Fruit fly (Drosophila melanogaster) whole organism, embryonic: ENCODE data around the gene CG11379.

Experiments
- Atf-2 ChIP-seq: fragments of 200-800 bp; sonication (Bioruptor generic); optimal IDR thresholded peaks from 2 replicates; lab custom pipeline; 2016; ENCODE audit warnings: missing biosample characterization, missing genetic modification characterization
- CG12219 ChIP-seq: fragments of 200-800 bp; sonication (Bioruptor generic); optimal IDR thresholded peaks from 3 replicates; lab custom pipeline; 2018; ENCODE audit warnings: missing biosample characterization, mild to moderate bottlenecking, missing genetic modification characterization
- CG13624 ChIP-seq: fragments of 200-800 bp; sonication (Bioruptor generic); optimal IDR thresholded peaks from 2 replicates; lab custom pipeline; 2016; ENCODE audit warnings: missing biosample characterization, missing genetic modification characterization
- CG15514 ChIP-seq: fragments of 200-800 bp; sonication (Bioruptor generic); optimal IDR thresholded peaks from 3 replicates; lab custom pipeline; 2017; ENCODE audit warnings: missing biosample characterization, missing genetic modification characterization, mild to moderate bottlenecking, moderate library complexity, missing genetic modification reagents
- CG15601 ChIP-seq: fragments of 200-800 bp; sonication (Bioruptor generic); optimal IDR thresholded peaks from 3 replicates; lab custom pipeline; 2019; ENCODE audit warnings: missing biosample characterization, mild to moderate bottlenecking, missing genetic modification characterization, moderate library complexity
- CG16813 ChIP-seq: fragments of 200-800 bp; sonication (Bioruptor generic); IDR thresholded peaks from 3 replicates; pipeline ENCODE4 v1.3.6; 2022; ENCODE audit warnings: missing biosample characterization, missing genetic modification characterization; ENCODE audit not compliant: partially characterized antibody
- CG18262 ChIP-seq: fragments of 200-800 bp; optimal IDR thresholded peaks from 3 replicates; lab custom pipeline; 2019; ENCODE audit warnings: missing biosample characterization, mild to moderate bottlenecking, missing genetic modification characterization, moderate library complexity
- CG31441 ChIP-seq: fragments of 200-800 bp; sonication (Bioruptor generic); IDR thresholded peaks from 2 replicates; pipeline ENCODE4 v1.3.6; 2022; ENCODE audit warnings: missing biosample characterization, missing genetic modification characterization
- CG3281 ChIP-seq: fragments of 200-800 bp; sonication (Bioruptor generic); optimal IDR thresholded peaks from 3 replicates; lab custom pipeline; 2017; ENCODE audit warnings: missing biosample characterization, mild to moderate bottlenecking, missing genetic modification characterization
- CG34224 ChIP-seq: fragments of 200-800 bp; sonication (Bioruptor generic); IDR thresholded peaks from 3 replicates; pipeline ENCODE4 v1.3.6; 2022; ENCODE audit warnings: missing biosample characterization, missing genetic modification characterization; ENCODE audit not compliant: partially characterized antibody
- CG4282 ChIP-seq: fragments of 200-800 bp; sonication (Bioruptor generic); optimal IDR thresholded peaks from 2 replicates; lab custom pipeline; 2016; ENCODE audit warnings: missing biosample characterization, missing genetic modification characterization
- CG43689 ChIP-seq: fragments of 200-800 bp; sonication (Bioruptor generic); IDR thresholded peaks from 2 replicates; pipeline ENCODE4 v1.3.6; 2022; ENCODE audit warnings: missing biosample characterization, missing genetic modification characterization
- CG7357 ChIP-seq: fragments of 200-800 bp; sonication (Bioruptor generic); IDR thresholded peaks from 3 replicates; pipeline ENCODE4 v1.3.6; 2022; ENCODE audit warnings: missing biosample characterization, missing genetic modification characterization
- CG8290 ChIP-seq, 3 experiments: fragments of 200-800 bp; sonication (Bioruptor generic); optimal IDR thresholded peaks; 2 replicates each; lab custom pipeline; 2016 to 2019; ENCODE audit warnings: missing biosample characterization in 3 of 3, missing genetic modification characterization in 3 of 3, mild to moderate bottlenecking in 2 of 3, moderate library complexity in 1 of 3
- CG8478 ChIP-seq: fragments of >200 bp; optimal IDR thresholded peaks from 2 replicates; lab custom pipeline; 2018
- CG8765 ChIP-seq: fragments of 200-800 bp; sonication (Bioruptor generic); IDR thresholded peaks from 2 replicates; pipeline ENCODE4 v1.3.6; 2022; ENCODE audit warnings: missing biosample characterization, missing genetic modification characterization
- CG9215 ChIP-seq: fragments of 200-800 bp; sonication (Bioruptor generic); IDR thresholded peaks from 2 replicates; pipeline ENCODE4 v1.3.6; 2022; ENCODE audit warnings: missing biosample characterization, missing genetic modification characterization
- CG9437 ChIP-seq: fragments of 200-800 bp; sonication (Bioruptor generic); optimal IDR thresholded peaks from 2 replicates; lab custom pipeline; 2018; ENCODE audit warnings: missing biosample characterization, mild to moderate bottlenecking, missing genetic modification characterization
- CG9817 ChIP-seq: fragments of 200-800 bp; sonication (Bioruptor generic); optimal IDR thresholded peaks from 2 replicates; lab custom pipeline; 2018; ENCODE audit warnings: missing biosample characterization, mild to moderate bottlenecking, missing genetic modification characterization, moderate library complexity
- Dll ChIP-seq: fragments of 200-800 bp; sonication (Bioruptor generic); IDR thresholded peaks from 4 replicates; pipeline ENCODE4 v1.3.6; 2022; ENCODE audit warnings: missing biosample characterization, missing genetic modification characterization; ENCODE audit not compliant: partially characterized antibody
- Doc2 ChIP-seq: fragments of 200-800 bp; sonication (Bioruptor generic); IDR thresholded peaks from 2 replicates; pipeline ENCODE4 v1.3.6; 2022; ENCODE audit warnings: missing biosample characterization, missing genetic modification characterization
- Drgx ChIP-seq: fragments of 200-800 bp; sonication (Bioruptor generic); IDR thresholded peaks from 2 replicates; pipeline ENCODE4 v1.3.6; 2022; ENCODE audit warnings: missing biosample characterization, missing genetic modification characterization
- GATAe ChIP-seq: fragments of 200-800 bp; sonication (Bioruptor generic); conservative IDR thresholded peaks from 2 replicates; pipeline ENCODE4 v1.3.6; 2022; ENCODE audit warnings: missing biosample characterization, missing genetic modification characterization
- HmgD ChIP-seq: fragments of 200-800 bp; sonication (Bioruptor generic); optimal IDR thresholded peaks from 3 replicates; lab custom pipeline; 2016; ENCODE audit warnings: missing biosample characterization, missing genetic modification characterization
- Max ChIP-seq: fragments of 200-800 bp; sonication (Bioruptor generic); optimal IDR thresholded peaks from 2 replicates; lab custom pipeline; 2016; ENCODE audit warnings: missing biosample characterization, mild to moderate bottlenecking, missing genetic modification characterization
- Med ChIP-seq: fragments of 200-800 bp; sonication (Bioruptor generic); peaks from one replicate; lab custom pipeline; 2016; ENCODE audit warnings: missing biosample characterization, missing genetic modification characterization, mild to moderate bottlenecking, inconsistent platforms, moderate library complexity
- Meics ChIP-seq: fragments of 200-800 bp; sonication (Bioruptor generic); optimal IDR thresholded peaks from 2 replicates; lab custom pipeline; 2017; ENCODE audit warnings: missing biosample characterization, mild to moderate bottlenecking, missing genetic modification characterization
- NFAT ChIP-seq: fragments of 200-800 bp; sonication (Bioruptor generic); IDR thresholded peaks from 2 replicates; pipeline ENCODE4 v1.3.6; 2022; ENCODE audit warnings: missing biosample characterization, missing genetic modification characterization
- Sox102F ChIP-seq: fragments of 200-800 bp; sonication (Bioruptor generic); optimal IDR thresholded peaks from 2 replicates; lab custom pipeline; 2018; ENCODE audit warnings: missing biosample characterization, mild to moderate bottlenecking, missing genetic modification characterization, moderate library complexity
- Tbp ChIP-seq: fragments of >200 bp; optimal IDR thresholded peaks from 2 replicates; lab custom pipeline; 2018; ENCODE audit warnings: missing biosample characterization, missing genetic modification characterization
- ab ChIP-seq: fragments of 200-800 bp; sonication (Bioruptor generic); optimal IDR thresholded peaks from 2 replicates; lab custom pipeline; 2016; ENCODE audit warnings: missing biosample characterization, missing genetic modification characterization
- bbx ChIP-seq: fragments of 200-800 bp; sonication (Bioruptor generic); IDR thresholded peaks from 2 replicates; pipeline ENCODE4 v1.3.6; 2022; ENCODE audit warnings: missing biosample characterization, missing genetic modification characterization; ENCODE audit not compliant: partially characterized antibody
- bowl ChIP-seq: fragments of 200-800 bp; sonication (Bioruptor generic); IDR thresholded peaks from 2 replicates; pipeline ENCODE4 v1.3.6; 2022; ENCODE audit warnings: missing biosample characterization, missing genetic modification characterization
- cato ChIP-seq: fragments of 200-800 bp; sonication (Bioruptor generic); optimal IDR thresholded peaks from 2 replicates; lab custom pipeline; 2016; ENCODE audit warnings: missing biosample characterization, missing genetic modification characterization, borderline replicate concordance
- chm ChIP-seq: fragments of 200-800 bp; sonication (Bioruptor generic); IDR thresholded peaks from 2 replicates; pipeline ENCODE4 v1.3.6; 2022; ENCODE audit warnings: missing biosample characterization, missing genetic modification characterization
- danr ChIP-seq: fragments of 200-800 bp; sonication (Bioruptor generic); IDR thresholded peaks from 2 replicates; pipeline ENCODE4 v1.3.6; 2022; ENCODE audit warnings: missing biosample characterization, missing genetic modification characterization
- dysf ChIP-seq: fragments of 200-800 bp; sonication (Bioruptor generic); IDR thresholded peaks from 3 replicates; pipeline ENCODE4 v1.3.6; 2022; ENCODE audit warnings: missing biosample characterization, missing genetic modification characterization
- exex ChIP-seq: fragments of 200-800 bp; sonication (Bioruptor generic); optimal IDR thresholded peaks from 4 replicates; lab custom pipeline; 2018; ENCODE audit warnings: missing biosample characterization, mild to moderate bottlenecking, missing genetic modification characterization, moderate library complexity
- gem ChIP-seq: fragments of 200-800 bp; sonication (Bioruptor generic); optimal IDR thresholded peaks from 2 replicates; lab custom pipeline; 2019; ENCODE audit warnings: missing biosample characterization, mild to moderate bottlenecking, missing genetic modification characterization, moderate library complexity
- grau ChIP-seq: fragments of 200-800 bp; optimal IDR thresholded peaks from 3 replicates; lab custom pipeline; 2019; ENCODE audit warnings: missing biosample characterization, mild to moderate bottlenecking, missing genetic modification characterization, moderate library complexity
- grn ChIP-seq: fragments of 200-800 bp; sonication (Bioruptor generic); optimal IDR thresholded peaks from 3 replicates; lab custom pipeline; 2017; ENCODE audit warnings: missing biosample characterization, missing genetic modification characterization
- ham ChIP-seq: fragments of 200-800 bp; sonication (Bioruptor generic); IDR thresholded peaks from 2 replicates; pipeline ENCODE4 v1.3.6; 2022; ENCODE audit warnings: missing biosample characterization, missing genetic modification characterization
- hkb ChIP-seq, 2 experiments: fragments of 200-800 bp in 1 of 2; fragments of >200 bp in 1 of 2; sonication (Bioruptor generic) in 1 of 2; IDR thresholded peaks in 1 of 2; optimal IDR thresholded peaks in 1 of 2; 2 replicates each; pipeline versions ENCODE4 v1.3.6 to Lab custom; 2017 to 2022; ENCODE audit warnings: missing biosample characterization in 1 of 2, missing genetic modification characterization in 1 of 2
- lab ChIP-seq: fragments of 200-800 bp; sonication (Bioruptor generic); optimal IDR thresholded peaks from 3 replicates; lab custom pipeline; 2017; ENCODE audit warnings: missing biosample characterization, missing genetic modification characterization, mild to moderate bottlenecking, moderate library complexity, missing genetic modification reagents
- pita ChIP-seq: fragments of 200-800 bp; sonication (Bioruptor generic); optimal IDR thresholded peaks from 2 replicates; lab custom pipeline; 2017; ENCODE audit warnings: missing biosample characterization, mild to moderate bottlenecking, missing genetic modification characterization
- repo ChIP-seq: fragments of 200-800 bp; sonication (Bioruptor generic); optimal IDR thresholded peaks from 2 replicates; lab custom pipeline; 2016; ENCODE audit warnings: missing biosample characterization, missing genetic modification characterization
- rib ChIP-seq: fragments of 200-800 bp; sonication (Bioruptor generic); IDR thresholded peaks from 2 replicates; pipeline ENCODE4 v1.3.6; 2022; ENCODE audit warnings: missing biosample characterization, missing genetic modification characterization
- run ChIP-seq: fragments of 200-800 bp; sonication (Bioruptor generic); optimal IDR thresholded peaks from 3 replicates; lab custom pipeline; 2018; ENCODE audit warnings: missing biosample characterization, mild to moderate bottlenecking, missing genetic modification characterization
- scrt ChIP-seq: fragments of 200-800 bp; sonication (Bioruptor generic); optimal IDR thresholded peaks from 2 replicates; lab custom pipeline; 2018; ENCODE audit warnings: missing biosample characterization, mild to moderate bottlenecking, missing genetic modification characterization, moderate library complexity
- slbo ChIP-seq: fragments of 200-800 bp; sonication (Bioruptor generic); IDR thresholded peaks from 2 replicates; pipeline ENCODE4 v1.3.6; 2022; ENCODE audit warnings: missing biosample characterization, missing genetic modification characterization
- ssp ChIP-seq: fragments of 200-800 bp; sonication (Bioruptor generic); IDR thresholded peaks from 2 replicates; pipeline ENCODE4 v1.3.6; 2022; ENCODE audit warnings: missing biosample characterization, missing genetic modification characterization
- stc ChIP-seq: fragments of 200-800 bp; sonication (Bioruptor generic); IDR thresholded peaks from 2 replicates; pipeline ENCODE4 v1.3.6; 2022; ENCODE audit warnings: missing biosample characterization, missing genetic modification characterization

Gene CG11379

dm6 chrX:1135006-1135376, 45.0 kb upstream of the CG11379 start (continued):
- peak; percentile 34 for TF ChIP-seq grau (tag; lab: Kevin White, UChicago)
- TF ChIP-seq Atf-2 (GFP tag; lab: Kevin White, UChicago), result no peak
- peak; percentile 83 for TF ChIP-seq Med (GFP tag; lab: Kevin White, UChicago)
- TF ChIP-seq CG3281, result peak; percentile 24
- TF ChIP-seq CG4282 (GFP tag; lab: Kevin White, UChicago), result no peak
- no peak for TF ChIP-seq CG15601 (tag; lab: Kevin White, UChicago)
- no peak for TF ChIP-seq GATAe (GFP tag; lab: Robert Waterston, UW)
- TF ChIP-seq scrt (GFP tag; lab: Kevin White, UChicago), result peak; percentile 74
- TF ChIP-seq pita, result no peak
- TF ChIP-seq Doc2 (GFP tag; lab: Robert Waterston, UW), result no peak
- no peak for TF ChIP-seq dysf (GFP tag; lab: Robert Waterston, UW)
- TF ChIP-seq slbo, result no peak
- peak; percentile 23 for TF ChIP-seq CG18262 (tag; lab: Kevin White, UChicago)
- TF ChIP-seq CG31441 (GFP tag; lab: Robert Waterston, UW), result no peak
- no peak for TF ChIP-seq HmgD (GFP tag; lab: Kevin White, UChicago)
- no peak for TF ChIP-seq repo (GFP tag; lab: Kevin White, UChicago)
- TF ChIP-seq ham (GFP tag; lab: Robert Waterston, UW), result no peak
- no peak for TF ChIP-seq rib
- TF ChIP-seq bbx (GFP tag; lab: Robert Waterston, UW), result no peak
- TF ChIP-seq NFAT (GFP tag; lab: Robert Waterston, UW), result no peak
- TF ChIP-seq CG9437 (GFP tag; lab: Kevin White, UChicago), result no peak
- no peak for TF ChIP-seq stc
- TF ChIP-seq CG34224 (GFP tag; lab: Robert Waterston, UW), result 0 out of 3 replicates have a peak, but pooled peaks have one; percentile 2
- TF ChIP-seq Tbp (GFP tag; lab: Kevin White, UChicago), result peak; percentile 59
- no peak for TF ChIP-seq CG8765
- TF ChIP-seq gem (tag; lab: Kevin White, UChicago), result peak; percentile 23
- TF ChIP-seq Meics (GFP tag; lab: Kevin White, UChicago), result peak; percentile 36
- TF ChIP-seq chm, result no peak
- no peak for TF ChIP-seq danr (GFP tag; lab: Robert Waterston, UW)
- TF ChIP-seq CG13624 (GFP tag; lab: Kevin White, UChicago), result no peak
- no peak for TF ChIP-seq bowl
- TF ChIP-seq Sox102F (GFP tag; lab: Kevin White, UChicago), result no peak
- peak; percentile 32 for TF ChIP-seq lab (GFP tag; lab: Kevin White, UChicago)
- no peak for TF ChIP-seq exex (tag; lab: Kevin White, UChicago)
- no peak for TF ChIP-seq CG8290 (GFP tag; optimal IDR thresholded peaks at IDR 0.05; lab: Kevin White, UChicago)
- peak in 1 of 2 experiments; percentile 1 for TF ChIP-seq CG8290 (tag; optimal IDR thresholded peaks at IDR 0.05; lab: Kevin White, UChicago)
- no peak for TF ChIP-seq CG12219 (GFP tag; lab: Kevin White, UChicago)
- TF ChIP-seq Drgx (GFP tag; lab: Robert Waterston, UW), result no peak
- no peak for TF ChIP-seq CG9817 (tag; lab: Kevin White, UChicago)
- no peak for TF ChIP-seq grn (GFP tag; lab: Kevin White, UChicago)
- TF ChIP-seq hkb (optimal IDR thresholded peaks at IDR 0.05; lab: Kevin White, UChicago), result no peak
- no peak for TF ChIP-seq hkb (GFP tag; IDR thresholded peaks at IDR 0.05; lab: Robert Waterston, UW)
- TF ChIP-seq CG16813 (GFP tag; lab: Robert Waterston, UW), result no peak
- TF ChIP-seq cato (GFP tag; lab: Kevin White, UChicago), result no peak
- TF ChIP-seq CG7357 (GFP tag; lab: Robert Waterston, UW), result no peak
- no peak for TF ChIP-seq CG43689 (GFP tag; lab: Robert Waterston, UW)
- no peak for TF ChIP-seq CG8478
- no peak for TF ChIP-seq CG9215
- no peak for TF ChIP-seq run (tag; lab: Kevin White, UChicago)
- no peak for TF ChIP-seq Max (GFP tag; lab: Kevin White, UChicago)
- TF ChIP-seq ssp (GFP tag; lab: Robert Waterston, UW), result no peak
- TF ChIP-seq Dll (GFP tag; lab: Robert Waterston, UW), result no peak
- peak; percentile 2 for TF ChIP-seq CG15514 (GFP tag; lab: Kevin White, UChicago)
- no peak for TF ChIP-seq ab (GFP tag; lab: Kevin White, UChicago)
